Fruit fly (Drosophila melanogaster) whole organism, embryonic: ENCODE measurements around the gene rho-4.

Source experiments
- B-H1 ChIP-seq: fragments of 200-800 bp; sonication (Bioruptor generic); IDR thresholded peaks from 3 replicates; pipeline ENCODE4 v1.3.6; 2022; ENCODE audit warnings: missing biosample characterization, missing genetic modification characterization
- Blimp-1 ChIP-seq: fragments of 200-800 bp; sonication (Bioruptor generic); optimal IDR thresholded peaks from 3 replicates; lab custom pipeline; 2018; ENCODE audit warnings: missing biosample characterization, missing genetic modification characterization, mild to moderate bottlenecking, moderate library complexity, missing genetic modification reagents
- CG10209 ChIP-seq: fragments of 200-800 bp; sonication (Bioruptor generic); optimal IDR thresholded peaks from 3 replicates; lab custom pipeline; 2017; ENCODE audit warnings: missing biosample characterization, mild to moderate bottlenecking, missing genetic modification characterization, missing genetic modification reagents
- CG12155 ChIP-seq: fragments of 200-800 bp; sonication (Bioruptor generic); optimal IDR thresholded peaks from 3 replicates; lab custom pipeline; 2016; ENCODE audit warnings: missing biosample characterization, missing genetic modification characterization
- CG14710 ChIP-seq: fragments of 200-800 bp; sonication (Bioruptor generic); optimal IDR thresholded peaks from 3 replicates; lab custom pipeline; 2019; ENCODE audit warnings: missing biosample characterization, mild to moderate bottlenecking, missing genetic modification characterization, moderate library complexity
- CG1602 ChIP-seq: fragments of 200-800 bp; sonication (Bioruptor generic); optimal IDR thresholded peaks from 3 replicates; lab custom pipeline; 2016; ENCODE audit warnings: missing biosample characterization, missing genetic modification characterization
- CG16779 ChIP-seq: fragments of 200-800 bp; sonication (Bioruptor generic); IDR thresholded peaks from 2 replicates; pipeline ENCODE4 v1.3.6; 2022; ENCODE audit warnings: missing biosample characterization, missing genetic modification characterization
- CG17802 ChIP-seq: fragments of 200-800 bp; sonication (Bioruptor generic); optimal IDR thresholded peaks from 2 replicates; lab custom pipeline; 2018; ENCODE audit warnings: missing biosample characterization, mild to moderate bottlenecking, missing genetic modification characterization, moderate library complexity
- CG2129 ChIP-seq: fragments of 200-800 bp; sonication (Bioruptor generic); IDR thresholded peaks from 2 replicates; pipeline ENCODE4 v1.3.6; 2022; ENCODE audit warnings: missing biosample characterization, missing genetic modification characterization; ENCODE audit not compliant: partially characterized antibody
- CG30431 ChIP-seq: fragments of 200-800 bp; sonication (Bioruptor generic); optimal IDR thresholded peaks from 2 replicates; lab custom pipeline; 2017; ENCODE audit warnings: missing biosample characterization, missing genetic modification characterization
- CG34422 ChIP-seq: fragments of 200-800 bp; sonication (Bioruptor generic); IDR thresholded peaks from 3 replicates; pipeline ENCODE4 v1.3.6; 2022; ENCODE audit warnings: missing biosample characterization, missing genetic modification characterization
- CG3847 ChIP-seq: fragments of 200-800 bp; sonication (Bioruptor generic); IDR thresholded peaks from 2 replicates; pipeline ENCODE4 v1.3.6; 2022; ENCODE audit warnings: missing biosample characterization, missing genetic modification characterization
- CG4617 ChIP-seq: fragments of 200-800 bp; sonication (Bioruptor generic); optimal IDR thresholded peaks from 3 replicates; lab custom pipeline; 2016; ENCODE audit warnings: missing biosample characterization, missing genetic modification characterization, borderline replicate concordance
- CG4854 ChIP-seq: fragments of 200-800 bp; sonication (Bioruptor generic); optimal IDR thresholded peaks from 2 replicates; lab custom pipeline; 2016; ENCODE audit warnings: missing biosample characterization, missing genetic modification characterization, inconsistent platforms
- CG6175 ChIP-seq: fragments of 200-800 bp; sonication (Bioruptor generic); IDR thresholded peaks from 3 replicates; pipeline ENCODE4 v1.3.6; 2022; ENCODE audit warnings: missing biosample characterization, missing genetic modification characterization
- CG6689 ChIP-seq: fragments of 200-800 bp; sonication (Bioruptor generic); IDR thresholded peaks from 2 replicates; pipeline ENCODE4 v1.3.6; 2022; ENCODE audit warnings: missing biosample characterization, missing genetic modification characterization
- CG7839 ChIP-seq: fragments of 200-800 bp; sonication (Bioruptor generic); optimal IDR thresholded peaks from 3 replicates; lab custom pipeline; 2018; ENCODE audit warnings: missing biosample characterization, mild to moderate bottlenecking, missing genetic modification characterization, moderate library complexity
- CG8924 ChIP-seq: fragments of 200-800 bp; optimal IDR thresholded peaks from 3 replicates; lab custom pipeline; 2019; ENCODE audit warnings: missing biosample characterization, mild to moderate bottlenecking, missing genetic modification characterization, moderate library complexity
- CG9797 ChIP-seq: fragments of 200-800 bp; sonication (Bioruptor generic); optimal IDR thresholded peaks from 3 replicates; lab custom pipeline; 2018; ENCODE audit warnings: missing biosample characterization, mild to moderate bottlenecking, missing genetic modification characterization
- Doc2 ChIP-seq: fragments of 200-800 bp; sonication (Bioruptor generic); IDR thresholded peaks from 2 replicates; pipeline ENCODE4 v1.3.6; 2022; ENCODE audit warnings: missing biosample characterization, missing genetic modification characterization
- Fer1 ChIP-seq: fragments of 200-800 bp; sonication (Bioruptor generic); optimal IDR thresholded peaks from 2 replicates; lab custom pipeline; 2017; ENCODE audit warnings: missing biosample characterization, mild to moderate bottlenecking, missing genetic modification characterization
- HLH4C ChIP-seq: fragments of 200-800 bp; sonication (Bioruptor generic); IDR thresholded peaks from 3 replicates; pipeline ENCODE4 v1.3.6; 2022; ENCODE audit warnings: missing biosample characterization, missing genetic modification characterization; ENCODE audit not compliant: partially characterized antibody
- HmgZ ChIP-seq: fragments of 200-800 bp; sonication (Bioruptor generic); optimal IDR thresholded peaks from 2 replicates; lab custom pipeline; 2018; ENCODE audit warnings: missing biosample characterization, mild to moderate bottlenecking, missing genetic modification characterization
- Max ChIP-seq: fragments of 200-800 bp; sonication (Bioruptor generic); optimal IDR thresholded peaks from 2 replicates; lab custom pipeline; 2016; ENCODE audit warnings: missing biosample characterization, mild to moderate bottlenecking, missing genetic modification characterization
- Med ChIP-seq: fragments of 200-800 bp; sonication (Bioruptor generic); peaks from one replicate; lab custom pipeline; 2016; ENCODE audit warnings: missing biosample characterization, missing genetic modification characterization, mild to moderate bottlenecking, inconsistent platforms, moderate library complexity
- PHDP ChIP-seq: fragments of 200-800 bp; sonication (Bioruptor generic); optimal IDR thresholded peaks from 3 replicates; lab custom pipeline; 2018; ENCODE audit warnings: missing biosample characterization, mild to moderate bottlenecking, missing genetic modification characterization, moderate library complexity
- Poxn ChIP-seq: fragments of 200-800 bp; sonication (Bioruptor generic); IDR thresholded peaks from 2 replicates; pipeline ENCODE4 v1.3.6; 2022; ENCODE audit warnings: missing biosample characterization, missing genetic modification characterization
- Rfx ChIP-seq: fragments of 200-800 bp; sonication (Bioruptor generic); IDR thresholded peaks from 2 replicates; pipeline ENCODE4 v1.3.6; 2022; ENCODE audit warnings: missing biosample characterization, missing genetic modification characterization
- Ssrp ChIP-seq: fragments of 200-800 bp; sonication (Bioruptor generic); optimal IDR thresholded peaks from 2 replicates; lab custom pipeline; 2018; ENCODE audit warnings: missing biosample characterization, mild to moderate bottlenecking, missing genetic modification characterization, moderate library complexity
- Xrp1 ChIP-seq: fragments of 200-800 bp; sonication (Bioruptor generic); IDR thresholded peaks from 2 replicates; pipeline ENCODE4 v1.3.6; 2022; ENCODE audit warnings: missing biosample characterization, missing genetic modification characterization
- bbx ChIP-seq: fragments of 200-800 bp; sonication (Bioruptor generic); IDR thresholded peaks from 2 replicates; pipeline ENCODE4 v1.3.6; 2022; ENCODE audit warnings: missing biosample characterization, missing genetic modification characterization; ENCODE audit not compliant: partially characterized antibody
- btn ChIP-seq: fragments of 200-800 bp; sonication (Bioruptor generic); optimal IDR thresholded peaks from 2 replicates; lab custom pipeline; 2016; ENCODE audit warnings: missing biosample characterization, missing genetic modification characterization
- chif ChIP-seq, 2 experiments: fragments of 200-800 bp; sonication (Bioruptor generic); optimal IDR thresholded peaks; 3 replicates each; lab custom pipeline; 2016; ENCODE audit warnings: missing biosample characterization in 2 of 2, missing genetic modification characterization in 2 of 2
- crc ChIP-seq: fragments of 200-800 bp; sonication (Bioruptor generic); optimal IDR thresholded peaks from 2 replicates; lab custom pipeline; 2016; ENCODE audit warnings: missing biosample characterization, missing genetic modification characterization
- disco-r ChIP-seq: fragments of 200-800 bp; sonication (Bioruptor generic); optimal IDR thresholded peaks from 2 replicates; lab custom pipeline; 2016; ENCODE audit warnings: missing biosample characterization, missing genetic modification characterization
- dpn ChIP-seq, 2 experiments: fragments of 200-800 bp; sonication (Bioruptor generic); optimal IDR thresholded peaks; 3 replicates each; lab custom pipeline; 2016; ENCODE audit warnings: missing biosample characterization in 2 of 2, missing genetic modification characterization in 2 of 2
- emc ChIP-seq: fragments of 200-800 bp; sonication (Bioruptor generic); optimal IDR thresholded peaks from 2 replicates; lab custom pipeline; 2016; ENCODE audit warnings: missing biosample characterization, missing genetic modification characterization
- exex ChIP-seq: fragments of 200-800 bp; sonication (Bioruptor generic); optimal IDR thresholded peaks from 4 replicates; lab custom pipeline; 2018; ENCODE audit warnings: missing biosample characterization, mild to moderate bottlenecking, missing genetic modification characterization, moderate library complexity
- fd102C ChIP-seq: fragments of 200-800 bp; sonication (Bioruptor generic); optimal IDR thresholded peaks from 2 replicates; lab custom pipeline; 2018; ENCODE audit warnings: missing biosample characterization, mild to moderate bottlenecking, missing genetic modification characterization, moderate library complexity
- fd3F ChIP-seq: fragments of 200-800 bp; sonication (Bioruptor generic); optimal IDR thresholded peaks from 2 replicates; lab custom pipeline; 2018; ENCODE audit warnings: missing biosample characterization, mild to moderate bottlenecking, missing genetic modification characterization, moderate library complexity
- grn ChIP-seq: fragments of 200-800 bp; sonication (Bioruptor generic); optimal IDR thresholded peaks from 3 replicates; lab custom pipeline; 2017; ENCODE audit warnings: missing biosample characterization, missing genetic modification characterization
- lov ChIP-seq, 2 experiments: fragments of 200-800 bp in 1 of 2; fragments of >200 bp in 1 of 2; sonication (Bioruptor generic) in 1 of 2; IDR thresholded peaks in 1 of 2; optimal IDR thresholded peaks in 1 of 2; 2 replicates in 1 of 2; 3 replicates in 1 of 2; pipeline versions ENCODE4 v1.3.6 to Lab custom; 2017 to 2022; ENCODE audit warnings: missing biosample characterization in 1 of 2, missing genetic modification characterization in 1 of 2
- nom ChIP-seq: fragments of 200-800 bp; sonication (Bioruptor generic); optimal IDR thresholded peaks from 2 replicates; lab custom pipeline; 2017; ENCODE audit warnings: missing biosample characterization, missing genetic modification characterization, mild to moderate bottlenecking, moderate library complexity, missing genetic modification reagents
- pb ChIP-seq: fragments of 200-800 bp; sonication (Bioruptor generic); optimal IDR thresholded peaks from 3 replicates; lab custom pipeline; 2016; ENCODE audit warnings: missing biosample characterization, missing genetic modification characterization
- sd ChIP-seq: fragments of 200-800 bp; sonication (Bioruptor generic); optimal IDR thresholded peaks from 3 replicates; lab custom pipeline; 2018; ENCODE audit warnings: missing biosample characterization, mild to moderate bottlenecking, missing genetic modification characterization, moderate library complexity
- slbo ChIP-seq: fragments of 200-800 bp; sonication (Bioruptor generic); IDR thresholded peaks from 2 replicates; pipeline ENCODE4 v1.3.6; 2022; ENCODE audit warnings: missing biosample characterization, missing genetic modification characterization
- ssp ChIP-seq: fragments of 200-800 bp; sonication (Bioruptor generic); IDR thresholded peaks from 2 replicates; pipeline ENCODE4 v1.3.6; 2022; ENCODE audit warnings: missing biosample characterization, missing genetic modification characterization
- stwl ChIP-seq: fragments of 200-800 bp; sonication (Bioruptor generic); optimal IDR thresholded peaks from 3 replicates; lab custom pipeline; 2018; ENCODE audit warnings: missing biosample characterization, mild to moderate bottlenecking, missing genetic modification characterization, moderate library complexity
- zen ChIP-seq: fragments of 200-800 bp; sonication (Bioruptor generic); optimal IDR thresholded peaks from 3 replicates; lab custom pipeline; 2018; ENCODE audit warnings: missing biosample characterization, mild to moderate bottlenecking, missing genetic modification characterization, moderate library complexity
- zen2 ChIP-seq: fragments of 200-800 bp; sonication (Bioruptor generic); IDR thresholded peaks from 3 replicates; pipeline ENCODE4 v1.3.6; 2022; ENCODE audit warnings: missing biosample characterization, missing genetic modification characterization; ENCODE audit not compliant: partially characterized antibody

Gene rho-4

DNA sequence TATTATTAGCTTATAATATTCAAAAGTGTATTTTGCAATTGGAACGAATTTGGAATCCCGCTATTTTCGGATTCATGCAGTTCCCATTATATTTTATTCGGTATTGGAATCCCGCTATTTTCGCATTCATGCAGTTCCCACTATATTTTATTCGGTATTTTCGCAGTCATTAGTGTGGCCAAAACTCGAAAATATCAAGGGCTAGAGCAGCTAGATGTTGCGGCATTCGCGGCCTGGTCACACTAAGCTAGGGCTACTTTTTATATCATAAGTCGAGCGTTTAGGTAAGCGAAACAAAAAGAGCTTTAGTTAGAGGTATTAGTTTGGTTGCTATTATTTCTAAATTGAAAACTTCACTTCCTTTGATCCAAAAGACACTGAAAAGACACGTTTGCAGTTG, 20.8 kb upstream of the rho-4 start (continued):
- no peak for TF ChIP-seq slbo (GFP tag; lab: Robert Waterston, UW)
- no peak for TF ChIP-seq disco-r (GFP tag; lab: Kevin White, UChicago)
- TF ChIP-seq PHDP = no peak
- no peak for TF ChIP-seq btn
- no peak for TF ChIP-seq ssp (GFP tag; lab: Robert Waterston, UW)
- peak; percentile 96 for TF ChIP-seq sd (tag; lab: Kevin White, UChicago)
- TF ChIP-seq stwl (tag; lab: Kevin White, UChicago) = peak; percentile 100
- no peak for TF ChIP-seq zen (tag; lab: Kevin White, UChicago)
- TF ChIP-seq CG8924 (tag; lab: Kevin White, UChicago) = no peak
- no peak for TF ChIP-seq Poxn (GFP tag; lab: Robert Waterston, UW)
- no peak for TF ChIP-seq CG12155
- no peak for TF ChIP-seq chif (GFP tag; optimal IDR thresholded peaks at IDR 0.05; lab: Kevin White, UChicago)
- TF ChIP-seq CG1602 (GFP tag; lab: Kevin White, UChicago) = no peak
- no peak for TF ChIP-seq nom (GFP tag; lab: Kevin White, UChicago)
- no peak for TF ChIP-seq Xrp1 (GFP tag; lab: Robert Waterston, UW)
- TF ChIP-seq CG17802 (tag; lab: Kevin White, UChicago) = no peak
- TF ChIP-seq CG4854 = no peak
- no peak for TF ChIP-seq HmgZ (tag; lab: Kevin White, UChicago)
- TF ChIP-seq Doc2 (GFP tag; lab: Robert Waterston, UW) = no peak
- peak; percentile 34; the same call in 1 of the 2 replicates for TF ChIP-seq bbx (GFP tag; lab: Robert Waterston, UW)
- no peak for TF ChIP-seq CG6175 (GFP tag; lab: Robert Waterston, UW)
- TF ChIP-seq CG9797 (GFP tag; lab: Kevin White, UChicago) = peak; percentile 85
- peak; percentile 41 for TF ChIP-seq CG14710
- TF ChIP-seq emc (GFP tag; lab: Kevin White, UChicago) = no peak
- no peak for TF ChIP-seq dpn (GFP tag; optimal IDR thresholded peaks at IDR 0.05; lab: Kevin White, UChicago)
- TF ChIP-seq CG7839 (tag; lab: Kevin White, UChicago) = no peak
- TF ChIP-seq Ssrp (tag; lab: Kevin White, UChicago) = no peak
- no peak for TF ChIP-seq pb (GFP tag; lab: Kevin White, UChicago)
- peak; percentile 18; the same call in 1 of the 2 replicates for TF ChIP-seq CG3847 (GFP tag; lab: Robert Waterston, UW)
- no peak for TF ChIP-seq exex (tag; lab: Kevin White, UChicago)
- no peak for TF ChIP-seq Max (GFP tag; lab: Kevin White, UChicago)
- no peak for TF ChIP-seq CG16779
- TF ChIP-seq CG4617 = no peak
- TF ChIP-seq crc (GFP tag; lab: Kevin White, UChicago) = no peak
- peak; percentile 66 for TF ChIP-seq Med (GFP tag; lab: Kevin White, UChicago)
- no peak for TF ChIP-seq B-H1 (GFP tag; lab: Robert Waterston, UW)
- no peak for TF ChIP-seq CG2129 (GFP tag; lab: Robert Waterston, UW)
- TF ChIP-seq grn (GFP tag; lab: Kevin White, UChicago) = no peak
- TF ChIP-seq Fer1 (GFP tag; lab: Kevin White, UChicago) = peak; percentile 18
- no peak for TF ChIP-seq fd102C (GFP tag; lab: Kevin White, UChicago)
- no peak for TF ChIP-seq Blimp-1
- TF ChIP-seq CG30431 (GFP tag; lab: Kevin White, UChicago) = no peak
- no peak for TF ChIP-seq Rfx (GFP tag; lab: Robert Waterston, UW)
- no peak for TF ChIP-seq fd3F (GFP tag; lab: Kevin White, UChicago)
- peak; percentile 68 for TF ChIP-seq zen2 (GFP tag; lab: Robert Waterston, UW)
- TF ChIP-seq HLH4C (GFP tag; lab: Robert Waterston, UW) = no peak
- TF ChIP-seq CG6689 (GFP tag; lab: Robert Waterston, UW) = no peak
- TF ChIP-seq lov (optimal IDR thresholded peaks at IDR 0.05; lab: Kevin White, UChicago) = no peak
- no peak for TF ChIP-seq lov (GFP tag; IDR thresholded peaks at IDR 0.05; lab: Robert Waterston, UW)
- no peak for TF ChIP-seq CG34422 (GFP tag; lab: Robert Waterston, UW)
- no peak for TF ChIP-seq CG10209 (GFP tag; lab: Kevin White, UChicago)
